Worm (Caenorhabditis elegans) whole organism, young adult: ENCODE results near the gene sel-13.
A peak's percentile ranks its signal among the peaks of the same experiment; 100 is the strongest.

ENCODE experiments used
- C06A6.2 ChIP-seq: fragments of 200-800 bp; sonication (Bioruptor generic); conservative IDR thresholded peaks from 2 replicates; pipeline ENCODE4 v1.3.6; 2022; ENCODE audit warnings: missing genetic modification characterization, missing compliant biosample characterization
- F33H1.4 ChIP-seq: fragments of 200-800 bp; sonication (Bioruptor generic); IDR thresholded peaks from 2 replicates; pipeline ENCODE4 v1.3.6; 2022; ENCODE audit warnings: missing genetic modification reagents, missing genetic modification characterization, missing compliant biosample characterization
- F37B4.10 ChIP-seq: fragments of 200-800 bp; sonication (Bioruptor generic); IDR thresholded peaks from 2 replicates; pipeline ENCODE4 v1.3.6; 2022; ENCODE audit warnings: missing genetic modification characterization, missing compliant biosample characterization
- F39B2.1 ChIP-seq: fragments of 200-800 bp; sonication (Bioruptor generic); IDR thresholded peaks from 2 replicates; pipeline ENCODE4 v1.3.6; 2022; ENCODE audit warnings: missing genetic modification reagents, missing genetic modification characterization, missing compliant biosample characterization
- F49E8.2 ChIP-seq: sonication (generic microtip); optimal IDR thresholded peaks from 3 replicates; lab custom pipeline; 2017; ENCODE audit warnings: missing genetic modification characterization, mild to moderate bottlenecking, missing compliant biosample characterization, antibody characterized with exemption, moderate library complexity; ENCODE audit not compliant: insufficient read depth
- F57A8.1 ChIP-seq: fragments of 200-800 bp; sonication (Bioruptor generic); optimal IDR thresholded peaks from 2 replicates; lab custom pipeline; 2018; ENCODE audit warnings: mild to moderate bottlenecking, missing genetic modification characterization, moderate library complexity, missing compliant biosample characterization
- F57C9.4 ChIP-seq: sonication (generic microtip); optimal IDR thresholded peaks from 2 replicates; lab custom pipeline; 2017; ENCODE audit warnings: mild to moderate bottlenecking, missing genetic modification characterization, missing compliant biosample characterization
- K11D2.4 ChIP-seq: fragments of 200-800 bp; sonication (Bioruptor generic); IDR thresholded peaks from 2 replicates; pipeline ENCODE4 v1.3.6; 2022; ENCODE audit warnings: missing genetic modification reagents, missing genetic modification characterization, missing compliant biosample characterization
- T07F8.4 ChIP-seq: sonication (generic microtip); optimal IDR thresholded peaks from 2 replicates; lab custom pipeline; 2016; ENCODE audit warnings: mild to moderate bottlenecking, missing genetic modification characterization, moderate library complexity, missing compliant biosample characterization
- T26A5.8 ChIP-seq: sonication (generic microtip); optimal IDR thresholded peaks from 2 replicates; lab custom pipeline; 2016; ENCODE audit warnings: missing genetic modification characterization, missing compliant biosample characterization
- Y67H2A.10 ChIP-seq: fragments of 200-800 bp; sonication (Bioruptor generic); conservative IDR thresholded peaks from 2 replicates; pipeline ENCODE4 v1.3.6; 2022; ENCODE audit warnings: missing genetic modification reagents, missing genetic modification characterization, missing compliant biosample characterization
- Y79H2A.3 ChIP-seq: fragments of 200-800 bp; sonication (Bioruptor generic); conservative IDR thresholded peaks from 2 replicates; pipeline ENCODE4 v1.3.6; 2022; ENCODE audit warnings: missing genetic modification reagents, missing genetic modification characterization, missing compliant biosample characterization
- Y95B8A.8 ChIP-seq: fragments of 200-800 bp; sonication (Bioruptor generic); IDR thresholded peaks from 2 replicates; pipeline ENCODE4 v1.3.6; 2022; ENCODE audit warnings: missing genetic modification reagents, missing genetic modification characterization, missing compliant biosample characterization
- ZK185.1 ChIP-seq: sonication (generic microtip); optimal IDR thresholded peaks from 2 replicates; lab custom pipeline; 2016; ENCODE audit warnings: mild to moderate bottlenecking, missing genetic modification characterization, missing compliant biosample characterization; ENCODE audit not compliant: poor library complexity, severe bottlenecking
- aptf-2 ChIP-seq: fragments of 200-800 bp; sonication (Bioruptor generic); conservative IDR thresholded peaks from 2 replicates; pipeline ENCODE4 v1.3.6; 2022; ENCODE audit warnings: missing genetic modification reagents, missing genetic modification characterization, missing compliant biosample characterization
- aptf-3 ChIP-seq: fragments of 200-800 bp; sonication (Bioruptor generic); IDR thresholded peaks from 2 replicates; pipeline ENCODE4 v1.3.6; 2022; ENCODE audit warnings: missing genetic modification characterization, missing compliant biosample characterization
- attf-6 ChIP-seq: fragments of 200-800 bp; sonication (Bioruptor generic); IDR thresholded peaks from 2 replicates; pipeline ENCODE4 v1.3.6; 2022; ENCODE audit warnings: missing genetic modification reagents, missing genetic modification characterization, missing compliant biosample characterization
- cebp-1 ChIP-seq, 2 experiments: fragments of 200-800 bp in 1 of 2; sonication (Bioruptor generic) in 1 of 2; sonication (generic microtip) in 1 of 2; IDR thresholded peaks in 1 of 2; optimal IDR thresholded peaks in 1 of 2; 2 replicates each; pipeline versions ENCODE4 v1.3.6 to Lab custom; 2017 to 2022; ENCODE audit warnings: missing compliant biosample characterization in 2 of 2, missing genetic modification characterization in 2 of 2, mild to moderate bottlenecking in 1 of 2, missing genetic modification reagents in 1 of 2, moderate library complexity in 1 of 2
- ceh-91 ChIP-seq: fragments of 200-800 bp; sonication (Bioruptor generic); IDR thresholded peaks from 2 replicates; pipeline ENCODE4 v1.3.6; 2022; ENCODE audit warnings: missing genetic modification reagents, missing genetic modification characterization, missing compliant biosample characterization
- efl-1 ChIP-seq: fragments of 150-350 bp; optimal IDR thresholded peaks from 2 replicates; lab custom pipeline; 2014; ENCODE audit warnings: missing biosample characterization, missing genetic modification reagents, missing genetic modification characterization
- egl-18 ChIP-seq: fragments of 200-800 bp; sonication (Bioruptor generic); IDR thresholded peaks from 2 replicates; pipeline ENCODE4 v1.3.6; 2022; ENCODE audit warnings: missing genetic modification reagents, missing genetic modification characterization, missing compliant biosample characterization
- ekl-4 ChIP-seq: fragments of 200-800 bp; sonication (Bioruptor generic); IDR thresholded peaks from 2 replicates; pipeline ENCODE4 v1.3.6; 2022; ENCODE audit warnings: missing genetic modification reagents, missing genetic modification characterization, missing compliant biosample characterization
- fkh-3 ChIP-seq: sonication (generic microtip); optimal IDR thresholded peaks from 2 replicates; lab custom pipeline; 2016; ENCODE audit warnings: mild to moderate bottlenecking, missing genetic modification characterization, missing compliant biosample characterization
- hmg-1.2 ChIP-seq: fragments of 200-800 bp; sonication (Bioruptor generic); IDR thresholded peaks from 2 replicates; pipeline ENCODE4 v1.3.6; 2022; ENCODE audit warnings: missing genetic modification reagents, missing genetic modification characterization, missing compliant biosample characterization
- hrde-1 ChIP-seq: sonication (generic microtip); optimal IDR thresholded peaks from 2 replicates; lab custom pipeline; 2016; ENCODE audit warnings: missing genetic modification characterization, mild to moderate bottlenecking, missing compliant biosample characterization, moderate library complexity, missing genotype, missing genetic modification reagents, borderline replicate concordance
- lag-1 ChIP-seq: fragments of 200-800 bp; sonication (Bioruptor generic); IDR thresholded peaks from 2 replicates; pipeline ENCODE4 v1.3.6; 2022; ENCODE audit warnings: missing genetic modification reagents, missing genetic modification characterization, missing compliant biosample characterization
- let-526 ChIP-seq: fragments of 200-800 bp; sonication (Bioruptor generic); IDR thresholded peaks from 2 replicates; pipeline ENCODE4 v1.3.6; 2022; ENCODE audit warnings: missing genetic modification reagents, missing genetic modification characterization, missing compliant biosample characterization
- lin-35 ChIP-seq, 3 experiments: fragments of 150-350 bp in 2 of 3; sonication (generic microtip) in 1 of 3; optimal IDR thresholded peaks; 2 replicates each; lab custom pipeline; 2014 to 2018; ENCODE audit warnings: missing biosample characterization in 3 of 3, missing genetic modification characterization in 3 of 3, missing genetic modification reagents in 3 of 3
- lin-54 ChIP-seq: fragments of 200-800 bp; sonication (Bioruptor generic); optimal IDR thresholded peaks from 2 replicates; lab custom pipeline; 2018; ENCODE audit warnings: mild to moderate bottlenecking, missing genetic modification characterization, missing compliant biosample characterization
- lsl-1 ChIP-seq: fragments of 200-800 bp; sonication (Bioruptor generic); optimal IDR thresholded peaks from 2 replicates; lab custom pipeline; 2018; ENCODE audit warnings: mild to moderate bottlenecking, missing genetic modification characterization, moderate library complexity, missing compliant biosample characterization
- madf-6 ChIP-seq: fragments of 200-800 bp; sonication (Bioruptor generic); IDR thresholded peaks from 2 replicates; pipeline ENCODE4 v1.3.6; 2022; ENCODE audit warnings: missing genetic modification reagents, missing genetic modification characterization, missing compliant biosample characterization
- mes-4 ChIP-seq: sonication (generic microtip); optimal IDR thresholded peaks from 2 replicates; lab custom pipeline; 2016; ENCODE audit warnings: missing genotype, missing genetic modification characterization, missing compliant biosample characterization
- nfya-2 ChIP-seq: fragments of 200-800 bp; sonication (Bioruptor generic); IDR thresholded peaks from 2 replicates; pipeline ENCODE4 v1.3.6; 2022; ENCODE audit warnings: missing genetic modification reagents, missing genetic modification characterization, missing compliant biosample characterization
- nfyb-1 ChIP-seq: fragments of 200-800 bp; sonication (Bioruptor generic); IDR thresholded peaks from 2 replicates; pipeline ENCODE4 v1.3.6; 2022; ENCODE audit warnings: missing genetic modification reagents, missing genetic modification characterization, missing compliant biosample characterization
- sea-2 ChIP-seq: fragments of 200-800 bp; sonication (Bioruptor generic); IDR thresholded peaks from 2 replicates; pipeline ENCODE4 v1.3.6; 2022; ENCODE audit warnings: missing genetic modification characterization, missing compliant biosample characterization
- snpc-1.1 ChIP-seq: sonication (generic microtip); optimal IDR thresholded peaks from 2 replicates; lab custom pipeline; 2017; ENCODE audit warnings: missing genetic modification characterization, mild to moderate bottlenecking, missing compliant biosample characterization, antibody characterized with exemption, moderate library complexity, missing genotype, missing genetic modification reagents; ENCODE audit not compliant: insufficient read depth
- snpc-3.4 ChIP-seq: sonication (generic microtip); optimal IDR thresholded peaks from 2 replicates; lab custom pipeline; 2017; ENCODE audit warnings: missing genetic modification characterization, mild to moderate bottlenecking, missing compliant biosample characterization, antibody characterized with exemption, moderate library complexity, missing genotype, missing genetic modification reagents
- snpc-4 ChIP-seq, 5 experiments: fragments of 150-350 bp in 1 of 5; sonication (generic microtip) in 4 of 5; optimal IDR thresholded peaks; 2 replicates each; lab custom pipeline; 2014 to 2018; ENCODE audit warnings: missing genetic modification characterization in 5 of 5, missing biosample characterization in 3 of 5, antibody characterized with exemption in 2 of 5, mild to moderate bottlenecking in 2 of 5, missing compliant biosample characterization in 2 of 5, missing genotype in 2 of 5, moderate library complexity in 2 of 5, missing genetic modification reagents in 1 of 5
- somi-1 ChIP-seq: fragments of 200-800 bp; sonication (Bioruptor generic); optimal IDR thresholded peaks from 2 replicates; lab custom pipeline; 2018; ENCODE audit warnings: mild to moderate bottlenecking, missing genetic modification characterization, missing compliant biosample characterization
- tbp1 ChIP-seq: fragments of 200-800 bp; sonication (Bioruptor generic); optimal IDR thresholded peaks from 2 replicates; lab custom pipeline; 2018; ENCODE audit warnings: mild to moderate bottlenecking, missing genetic modification characterization, missing compliant biosample characterization
- tlf-1 ChIP-seq: fragments of 200-800 bp; sonication (Bioruptor generic); optimal IDR thresholded peaks from 2 replicates; lab custom pipeline; 2018; ENCODE audit warnings: mild to moderate bottlenecking, missing genetic modification characterization, missing compliant biosample characterization
- unc-130 ChIP-seq: sonication (generic microtip); optimal IDR thresholded peaks from 2 replicates; lab custom pipeline; 2016; ENCODE audit warnings: missing genetic modification reagents, missing genetic modification characterization, missing compliant biosample characterization
- unc-62 ChIP-seq: fragments of 150-350 bp; optimal IDR thresholded peaks from 2 replicates; lab custom pipeline; 2014; ENCODE audit warnings: missing biosample characterization, missing genetic modification reagents, missing genetic modification characterization
- zim-3 ChIP-seq: sonication (generic microtip); optimal IDR thresholded peaks from 2 replicates; lab custom pipeline; 2017; ENCODE audit warnings: mild to moderate bottlenecking, missing genetic modification characterization, moderate library complexity, missing compliant biosample characterization
- ztf-6 ChIP-seq: fragments of 200-800 bp; sonication (Bioruptor generic); IDR thresholded peaks from 2 replicates; pipeline ENCODE4 v1.3.6; 2022; ENCODE audit warnings: missing genetic modification reagents, missing genetic modification characterization, missing compliant biosample characterization

Gene sel-13

DNA sequence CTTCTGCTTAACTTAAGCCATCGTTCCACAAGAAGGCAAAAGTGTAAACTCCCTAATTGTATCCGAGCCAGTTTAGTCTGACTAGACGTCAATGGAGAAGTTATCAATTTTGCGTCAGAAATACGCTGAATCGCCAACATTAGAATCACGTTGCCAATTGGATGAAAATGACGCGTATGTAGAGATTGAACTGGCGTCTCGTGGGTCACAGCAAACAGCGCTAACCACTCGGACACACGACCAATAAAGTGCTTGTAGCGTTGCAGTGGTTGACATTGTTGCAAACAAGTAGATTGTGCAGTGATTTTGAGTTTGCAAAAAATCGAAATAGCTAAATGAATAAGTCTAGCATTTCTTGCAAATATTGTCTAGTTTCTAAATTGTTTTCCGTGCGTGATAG, 10.4 kb downstream of the sel-13 start (continued):
- peak; percentile 69 for TF ChIP-seq snpc-1.1 (tag; lab: Kevin White, UChicago)
- TF ChIP-seq F49E8.2 (tag; lab: Kevin White, UChicago): peak; percentile 90
- TF ChIP-seq F33H1.4 (GFP tag; lab: Robert Waterston, UW): peak; percentile 57
- 0 out of 2 replicates have a peak, but pooled peaks have one; percentile 26 for TF ChIP-seq ceh-91 (GFP tag; lab: Robert Waterston, UW)
- 0 out of 2 replicates have a peak, but pooled peaks have one; percentile 44 for TF ChIP-seq Y79H2A.3 (GFP tag; lab: Robert Waterston, UW)
- no peak for TF ChIP-seq fkh-3 (tag; lab: Kevin White, UChicago)
- TF ChIP-seq tbp1: peak; percentile 98
- TF ChIP-seq hmg-1.2 (GFP tag; lab: Robert Waterston, UW): peak; percentile 71
- no peak for TF ChIP-seq lag-1 (GFP tag; lab: Robert Waterston, UW)
- peak; percentile 74; the same call in 1 of the 2 replicates for TF ChIP-seq madf-6 (GFP tag; lab: Robert Waterston, UW)
- peak in 1 of 3 experiments; percentile 75 for TF ChIP-seq lin-35 (GFP tag; optimal IDR thresholded peaks at IDR 0.05; lab: Kevin White, UChicago)
- TF ChIP-seq lin-54 (GFP tag; lab: Kevin White, UChicago): peak; percentile 77
- TF ChIP-seq zim-3: peak; percentile 94
- peak; percentile 74; the same call in 1 of the 2 replicates for TF ChIP-seq let-526 (GFP tag; lab: Robert Waterston, UW)
- peak; percentile 90 for TF ChIP-seq aptf-3 (GFP tag; lab: Robert Waterston, UW)
- 0 out of 2 replicates have a peak, but pooled peaks have one; percentile 34 for TF ChIP-seq egl-18
- TF ChIP-seq F57C9.4 (tag; lab: Kevin White, UChicago): peak; percentile 64
- peak; percentile 91 for TF ChIP-seq mes-4 (tag; lab: Kevin White, UChicago)
- peak; percentile 78 for TF ChIP-seq snpc-4 (GFP tag; optimal IDR thresholded peaks at IDR 0.05; lab: Kevin White, UChicago)
- peak in 3 of 4 experiments; percentile 2 to 66 (median 42) for TF ChIP-seq snpc-4 (tag; optimal IDR thresholded peaks at IDR 0.05; lab: Kevin White, UChicago)
- TF ChIP-seq Y95B8A.8 (GFP tag; lab: Robert Waterston, UW): 0 out of 2 replicates have a peak, but pooled peaks have one; percentile 63
- peak; percentile 40 for TF ChIP-seq efl-1 (GFP tag; lab: Kevin White, UChicago)
- peak; percentile 67 for TF ChIP-seq lsl-1
- TF ChIP-seq T26A5.8 (tag; lab: Kevin White, UChicago): peak; percentile 79
- peak; percentile 51 for TF ChIP-seq somi-1 (GFP tag; lab: Kevin White, UChicago)
- TF ChIP-seq nfya-2 (GFP tag; lab: Robert Waterston, UW): no peak
- no peak for TF ChIP-seq aptf-2 (GFP tag; lab: Robert Waterston, UW)
- TF ChIP-seq F39B2.1: 0 out of 2 replicates have a peak, but pooled peaks have one; percentile 7
- peak; percentile 86 for TF ChIP-seq hrde-1
- no peak for TF ChIP-seq ztf-6 (GFP tag; lab: Robert Waterston, UW)
- peak; percentile 72; the same call in 1 of the 2 replicates for TF ChIP-seq attf-6 (GFP tag; lab: Robert Waterston, UW)
- peak; percentile 71 for TF ChIP-seq tlf-1 (GFP tag; lab: Kevin White, UChicago)
- peak; percentile 87 for TF ChIP-seq T07F8.4 (tag; lab: Kevin White, UChicago)
- peak; percentile 91 for TF ChIP-seq snpc-3.4
- TF ChIP-seq nfyb-1 (GFP tag; lab: Robert Waterston, UW): peak; percentile 91
- no peak for TF ChIP-seq C06A6.2
- TF ChIP-seq ZK185.1 (tag; lab: Kevin White, UChicago): peak; percentile 85
- peak; percentile 81 for TF ChIP-seq ekl-4
- peak; percentile 26 for TF ChIP-seq unc-62 (GFP tag; lab: Kevin White, UChicago)
- peak; percentile 60; the same call in 1 of the 2 replicates for TF ChIP-seq Y67H2A.10 (GFP tag; lab: Robert Waterston, UW)
- TF ChIP-seq K11D2.4 (GFP tag; lab: Robert Waterston, UW): peak; percentile 65; the same call in 1 of the 2 replicates
- TF ChIP-seq unc-130 (GFP tag; lab: Kevin White, UChicago): peak; percentile 76
- TF ChIP-seq cebp-1 (GFP tag; IDR thresholded peaks at IDR 0.05; lab: Robert Waterston, UW): peak; percentile 50; the same call in 1 of the 2 replicates
- TF ChIP-seq cebp-1 (tag; optimal IDR thresholded peaks at IDR 0.05; lab: Kevin White, UChicago): no peak
- no peak for TF ChIP-seq sea-2 (GFP tag; lab: Robert Waterston, UW)
- TF ChIP-seq F57A8.1: peak; percentile 74
- 0 out of 2 replicates have a peak, but pooled peaks have one; percentile 71 for TF ChIP-seq F37B4.10 (GFP tag; lab: Robert Waterston, UW)
